Fruit fly (Drosophila melanogaster): Measurements from ENCODE around the gene Zip99C.

Gene Zip99C

DNA sequence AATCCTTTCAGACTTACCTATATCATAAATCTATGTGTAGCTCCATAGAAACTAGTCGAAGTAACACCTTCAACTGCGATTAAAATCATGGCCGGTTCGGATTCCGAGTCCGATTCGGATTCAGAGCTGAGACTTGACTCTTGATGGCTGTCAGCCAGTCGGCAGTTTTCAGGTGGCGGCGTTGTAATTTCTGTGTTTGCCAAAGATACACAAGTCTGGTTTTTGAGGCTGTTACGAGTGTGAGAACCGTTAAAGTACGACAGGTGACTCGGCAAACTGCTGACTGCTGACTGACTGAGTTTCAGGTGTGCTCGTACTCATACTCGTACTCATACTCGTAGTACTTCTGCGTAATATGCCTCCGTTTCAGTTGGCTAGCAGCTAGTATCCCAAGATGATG is 22.5 kb upstream of the Zip99C start (continued):
- TF ChIP-seq CG12744 (GFP tag; optimal IDR thresholded peaks at IDR 0.05) (no peak), Ravus (GFP tag; IDR thresholded peaks at IDR 0.05) (no peak), Tbp (GFP tag; optimal IDR thresholded peaks at IDR 0.05) (no peak), Xrp1 (GFP tag; IDR thresholded peaks at IDR 0.05) (0 out of 2 replicates have a peak, but pooled peaks have one; percentile 14), kay (GFP tag; optimal IDR thresholded peaks at IDR 0.05) (no peak), CG8765 (GFP tag; IDR thresholded peaks at IDR 0.05) (no peak), CG8359 (GFP tag; optimal IDR thresholded peaks at IDR 0.05; ENCODE audit: borderline replicate concordance) (no peak), Nf-YA (GFP tag; IDR thresholded peaks at IDR 0.05) (no peak), CG11093 (GFP tag; IDR thresholded peaks at IDR 0.05) (no peak), CG7745 (tag; optimal IDR thresholded peaks at IDR 0.05) (no peak), Sry-δ (GFP tag; optimal IDR thresholded peaks at IDR 0.05) (no peak), stc (GFP tag; IDR thresholded peaks at IDR 0.05) (no peak), gro (GFP tag; optimal IDR thresholded peaks at IDR 0.05) (no peak), CG12299 (tag; optimal IDR thresholded peaks at IDR 0.05) (no peak), jing (GFP tag; optimal IDR thresholded peaks at IDR 0.05) (no peak), hb (GFP tag; IDR thresholded peaks at IDR 0.05; ENCODE audit: partially characterized antibody) (no peak), Dad (GFP tag; optimal IDR thresholded peaks at IDR 0.05) (no peak), CG4424 (GFP tag; optimal IDR thresholded peaks at IDR 0.05) (no peak), CG9797 (GFP tag; optimal IDR thresholded peaks at IDR 0.05) (no peak), hbn (GFP tag; IDR thresholded peaks at IDR 0.05; ENCODE audit: partially characterized antibody) (no peak), CG11504 (tag; optimal IDR thresholded peaks at IDR 0.05) (no peak), eyg (GFP tag; optimal IDR thresholded peaks at IDR 0.05) (peak; percentile 1), Dll (GFP tag; IDR thresholded peaks at IDR 0.05; ENCODE audit: partially characterized antibody) (no peak), ato (GFP tag; IDR thresholded peaks at IDR 0.05; ENCODE audit: partially characterized antibody) (no peak), Gug (GFP tag; IDR thresholded peaks at IDR 0.05) (no peak), CG17612 (GFP tag; IDR thresholded peaks at IDR 0.05) (no peak), HmgZ (tag; optimal IDR thresholded peaks at IDR 0.05) (no peak), CG18764 (GFP tag; optimal IDR thresholded peaks at IDR 0.05) (no peak), CG2889 (GFP tag; IDR thresholded peaks at IDR 0.05) (no peak), mirr (GFP tag; optimal IDR thresholded peaks at IDR 0.05) (peak; percentile 34), dan (GFP tag; IDR thresholded peaks at IDR 0.05) (no peak), sisA (GFP tag; IDR thresholded peaks at IDR 0.05) (no peak), CG9215 (GFP tag; IDR thresholded peaks at IDR 0.05) (no peak), jumu (GFP tag; optimal IDR thresholded peaks at IDR 0.05) (no peak), Mes4 (GFP tag; optimal IDR thresholded peaks at IDR 0.05) (no peak), lola (GFP tag; optimal IDR thresholded peaks at IDR 0.05) (no peak), CG2712 (tag; optimal IDR thresholded peaks at IDR 0.05) (no peak), dimm (GFP tag; IDR thresholded peaks at IDR 0.05) (no peak), Camta (GFP tag; optimal IDR thresholded peaks at IDR 0.05) (no peak), Dfd (GFP tag; optimal IDR thresholded peaks at IDR 0.05) (no peak), CG17829 (tag; optimal IDR thresholded peaks at IDR 0.05) (no peak), fu2 (GFP tag; optimal IDR thresholded peaks at IDR 0.05) (no peak), usp (GFP tag; optimal IDR thresholded peaks at IDR 0.05) (no peak), CG10321 (GFP tag; IDR thresholded peaks at IDR 0.05) (no peak), Xbp1 (GFP tag; optimal IDR thresholded peaks at IDR 0.05) (no peak), CG8281 (tag; optimal IDR thresholded peaks at IDR 0.05) (no peak), otp (GFP tag; IDR thresholded peaks at IDR 0.05) (0 out of 3 replicates have a peak, but pooled peaks have one; percentile 27), bcd (GFP tag; optimal IDR thresholded peaks at IDR 0.05) (peak; percentile 22), CG9609 (GFP tag; optimal IDR thresholded peaks at IDR 0.05) (no peak), CG14441 (GFP tag; IDR thresholded peaks at IDR 0.05) (no peak), CG10654 (GFP tag; optimal IDR thresholded peaks at IDR 0.05) (no peak), Rx (GFP tag; IDR thresholded peaks at IDR 0.05) (no peak), bbx (GFP tag; IDR thresholded peaks at IDR 0.05; ENCODE audit: partially characterized antibody) (no peak)

All from whole organism, embryonic.